Fruit fly (Drosophila melanogaster): ENCODE data around the gene CG14811.

The CG14811 gene

dm6 chrX:1845413-1845951 lies 23.3 kb upstream of the CG14811 start (continued):
- TF ChIP-seq CG11093 (GFP tag; IDR thresholded peaks at IDR 0.05) (no peak), tgo (GFP tag; IDR thresholded peaks at IDR 0.05) (peak; percentile 27; the same call in 1 of the 3 replicates), Xrp1 (GFP tag; IDR thresholded peaks at IDR 0.05) (0 out of 2 replicates have a peak, but pooled peaks have one; percentile 36), emc (GFP tag; optimal IDR thresholded peaks at IDR 0.05) (no peak), CTCF (GFP tag; optimal IDR thresholded peaks at IDR 0.05) (no peak), ems (GFP tag; optimal IDR thresholded peaks at IDR 0.05) (no peak), GATAe (GFP tag; conservative IDR thresholded peaks at IDR 0.05) (no peak), CG2129 (GFP tag; IDR thresholded peaks at IDR 0.05; ENCODE audit: partially characterized antibody) (no peak), CG10543 (GFP tag; optimal IDR thresholded peaks at IDR 0.05) (peak; percentile 80), Stat92E (GFP tag; optimal IDR thresholded peaks at IDR 0.05) (no peak), pho (GFP tag; optimal IDR thresholded peaks at IDR 0.05) (peak; percentile 72), z (GFP tag; IDR thresholded peaks at IDR 0.05) (0 out of 3 replicates have a peak, but pooled peaks have one; percentile 21), Nf-YA (GFP tag; IDR thresholded peaks at IDR 0.05) (peak; percentile 34; the same call in 1 of the 2 replicates), insv (GFP tag; optimal IDR thresholded peaks at IDR 0.05) (no peak), Max (GFP tag; optimal IDR thresholded peaks at IDR 0.05) (no peak), crol (GFP tag; IDR thresholded peaks at IDR 0.05) (no peak), nom (GFP tag; optimal IDR thresholded peaks at IDR 0.05) (no peak), CG10274 (GFP tag; optimal IDR thresholded peaks at IDR 0.05) (no peak), CG7271 (tag; optimal IDR thresholded peaks at IDR 0.05) (peak; percentile 30), Sry-β (GFP tag; optimal IDR thresholded peaks at IDR 0.05) (no peak), CG2889 (GFP tag; IDR thresholded peaks at IDR 0.05) (no peak), psq (GFP tag; optimal IDR thresholded peaks at IDR 0.05) (no peak), Hmx (GFP tag; optimal IDR thresholded peaks at IDR 0.05) (no peak), CG34224 (GFP tag; IDR thresholded peaks at IDR 0.05; ENCODE audit: partially characterized antibody) (no peak), Gsc (GFP tag; IDR thresholded peaks at IDR 0.05) (no peak), CG7745 (tag; optimal IDR thresholded peaks at IDR 0.05) (no peak), CG12769 (tag; optimal IDR thresholded peaks at IDR 0.05) (peak; percentile 74), CG31365 (tag; optimal IDR thresholded peaks at IDR 0.05) (no peak), PHDP (tag; optimal IDR thresholded peaks at IDR 0.05) (peak; percentile 67), her (GFP tag; optimal IDR thresholded peaks at IDR 0.05) (peak; percentile 74), CG13296 (GFP tag; optimal IDR thresholded peaks at IDR 0.05) (peak; percentile 65), Sox102F (GFP tag; optimal IDR thresholded peaks at IDR 0.05) (peak; percentile 38), CG14014 (GFP tag; IDR thresholded peaks at IDR 0.05) (peak; percentile 52; the same call in 1 of the 2 replicates), dan (GFP tag; IDR thresholded peaks at IDR 0.05) (no peak), h (optimal IDR thresholded peaks at IDR 0.05) (no peak), CG4328 (GFP tag; optimal IDR thresholded peaks at IDR 0.05) (no peak)

dm6 chrX:1842875-1843274 lies 20.7 kb upstream of the CG14811 start:
- TF ChIP-seq Hr78 (GFP tag; optimal IDR thresholded peaks at IDR 0.05) (peak in 1 of 2 experiments; percentile 93), Doc2 (GFP tag; IDR thresholded peaks at IDR 0.05) (no peak), CG13894 (tag; optimal IDR thresholded peaks at IDR 0.05) (peak; percentile 55), kay (GFP tag; optimal IDR thresholded peaks at IDR 0.05) (peak; percentile 79), CG18476 (GFP tag; optimal IDR thresholded peaks at IDR 0.05) (no peak), lov (optimal IDR thresholded peaks at IDR 0.05) (no peak), lov (GFP tag; IDR thresholded peaks at IDR 0.05) (no peak), HmgZ (tag; optimal IDR thresholded peaks at IDR 0.05) (peak; percentile 27), Med (GFP tag) (peak; percentile 87), CG11247 (GFP tag; IDR thresholded peaks at IDR 0.05) (no peak), Sry-δ (GFP tag; optimal IDR thresholded peaks at IDR 0.05) (no peak), crol (GFP tag; IDR thresholded peaks at IDR 0.05) (peak; percentile 38), fd102C (GFP tag; optimal IDR thresholded peaks at IDR 0.05) (no peak), pan (optimal IDR thresholded peaks at IDR 0.05) (no peak), pan (GFP tag; optimal IDR thresholded peaks at IDR 0.05 in 1 of 2, IDR thresholded peaks at IDR 0.05 in 1 of 2) (no peak), CG10959 (GFP tag; IDR thresholded peaks at IDR 0.05) (no peak), Hey (tag; optimal IDR thresholded peaks at IDR 0.05) (peak; percentile 10), Nf-YC (tag; optimal IDR thresholded peaks at IDR 0.05) (peak; percentile 65), BtbVII (GFP tag; optimal IDR thresholded peaks at IDR 0.05) (peak; percentile 35)
